Fruit fly (Drosophila melanogaster) whole organism, embryonic: ENCODE measurements around the gene dbf.

Source experiments
- Aef1 ChIP-seq: fragments of 200-800 bp; sonication (Bioruptor generic); IDR thresholded peaks from 3 replicates; pipeline ENCODE4 v1.3.6; 2022; ENCODE audit warnings: missing biosample characterization, missing genetic modification characterization
- Atf6 ChIP-seq: fragments of 200-800 bp; sonication (Bioruptor generic); IDR thresholded peaks from 2 replicates; pipeline ENCODE4 v1.3.6; 2022; ENCODE audit warnings: missing biosample characterization, missing genetic modification characterization
- CG10431 ChIP-seq: fragments of 200-800 bp; sonication (Bioruptor generic); optimal IDR thresholded peaks from 3 replicates; lab custom pipeline; 2018; ENCODE audit warnings: missing biosample characterization, mild to moderate bottlenecking, missing genetic modification characterization
- CG12299 ChIP-seq: fragments of 200-800 bp; sonication (Bioruptor generic); optimal IDR thresholded peaks from 2 replicates; lab custom pipeline; 2018; ENCODE audit warnings: missing biosample characterization, mild to moderate bottlenecking, missing genetic modification characterization
- CG12659 ChIP-seq: fragments of 200-800 bp; sonication (Bioruptor generic); optimal IDR thresholded peaks from 3 replicates; lab custom pipeline; 2017; ENCODE audit warnings: mild to moderate bottlenecking, missing biosample characterization, missing genetic modification reagents, missing genetic modification characterization
- CG12769 ChIP-seq: fragments of 200-800 bp; sonication (Bioruptor generic); optimal IDR thresholded peaks from 2 replicates; lab custom pipeline; 2019; ENCODE audit warnings: missing biosample characterization, mild to moderate bottlenecking, missing genetic modification characterization, moderate library complexity
- CG13296 ChIP-seq: fragments of 200-800 bp; sonication (Bioruptor generic); optimal IDR thresholded peaks from 3 replicates; lab custom pipeline; 2018; ENCODE audit warnings: missing biosample characterization, mild to moderate bottlenecking, missing genetic modification characterization
- CG15269 ChIP-seq: fragments of 200-800 bp; sonication (Bioruptor generic); optimal IDR thresholded peaks from 2 replicates; lab custom pipeline; 2018; ENCODE audit warnings: missing biosample characterization, mild to moderate bottlenecking, missing genetic modification characterization, moderate library complexity
- CG17802 ChIP-seq: fragments of 200-800 bp; sonication (Bioruptor generic); optimal IDR thresholded peaks from 2 replicates; lab custom pipeline; 2018; ENCODE audit warnings: missing biosample characterization, mild to moderate bottlenecking, missing genetic modification characterization, moderate library complexity
- CG1792 ChIP-seq: fragments of 200-800 bp; sonication (Bioruptor generic); optimal IDR thresholded peaks from 2 replicates; lab custom pipeline; 2016; ENCODE audit warnings: missing biosample characterization, missing genetic modification characterization
- CG2116 ChIP-seq: fragments of 200-800 bp; sonication (Bioruptor generic); optimal IDR thresholded peaks from 3 replicates; lab custom pipeline; 2018; ENCODE audit warnings: missing biosample characterization, mild to moderate bottlenecking, missing genetic modification characterization
- CG31441 ChIP-seq: fragments of 200-800 bp; sonication (Bioruptor generic); IDR thresholded peaks from 2 replicates; pipeline ENCODE4 v1.3.6; 2022; ENCODE audit warnings: missing biosample characterization, missing genetic modification characterization
- CG5180 ChIP-seq: fragments of 200-800 bp; sonication (Bioruptor generic); optimal IDR thresholded peaks from 3 replicates; lab custom pipeline; 2017; ENCODE audit warnings: missing biosample characterization, missing genetic modification characterization, mild to moderate bottlenecking, moderate library complexity, missing genetic modification reagents
- CG6175 ChIP-seq: fragments of 200-800 bp; sonication (Bioruptor generic); IDR thresholded peaks from 3 replicates; pipeline ENCODE4 v1.3.6; 2022; ENCODE audit warnings: missing biosample characterization, missing genetic modification characterization
- CG6654 ChIP-seq: fragments of 200-800 bp; sonication (Bioruptor generic); optimal IDR thresholded peaks from 2 replicates; lab custom pipeline; 2017; ENCODE audit warnings: missing biosample characterization, mild to moderate bottlenecking, missing genetic modification characterization
- CG7556 ChIP-seq: fragments of 200-800 bp; sonication (Bioruptor generic); optimal IDR thresholded peaks from 2 replicates; lab custom pipeline; 2017; ENCODE audit warnings: missing biosample characterization, mild to moderate bottlenecking, missing genetic modification characterization
- CG7786 ChIP-seq: fragments of 200-800 bp; sonication (Bioruptor generic); optimal IDR thresholded peaks from 2 replicates; lab custom pipeline; 2016; ENCODE audit warnings: missing biosample characterization, missing genetic modification characterization
- CTCF ChIP-seq: fragments of 200-800 bp; sonication (Bioruptor generic); optimal IDR thresholded peaks from 2 replicates; lab custom pipeline; 2017; ENCODE audit warnings: missing biosample characterization, mild to moderate bottlenecking, missing genetic modification characterization, moderate library complexity
- Elba2 ChIP-seq: fragments of 200-800 bp; sonication (Bioruptor generic); optimal IDR thresholded peaks from 3 replicates; lab custom pipeline; 2016; ENCODE audit warnings: missing biosample characterization, missing genetic modification characterization
- Fer2 ChIP-seq: fragments of 200-800 bp; sonication (Bioruptor generic); optimal IDR thresholded peaks from 2 replicates; lab custom pipeline; 2018; ENCODE audit warnings: missing biosample characterization, mild to moderate bottlenecking, missing genetic modification characterization, moderate library complexity
- HLHmδ ChIP-seq: fragments of 200-800 bp; sonication (Bioruptor generic); optimal IDR thresholded peaks from 2 replicates; lab custom pipeline; 2018; ENCODE audit warnings: missing biosample characterization, mild to moderate bottlenecking, missing genetic modification characterization, moderate library complexity
- Hey ChIP-seq: fragments of 200-800 bp; sonication (Bioruptor generic); optimal IDR thresholded peaks from 3 replicates; lab custom pipeline; 2018; ENCODE audit warnings: missing biosample characterization, mild to moderate bottlenecking, missing genetic modification characterization
- Lpt ChIP-seq: fragments of >200 bp; optimal IDR thresholded peaks from 2 replicates; lab custom pipeline; 2018; ENCODE audit warnings: missing biosample characterization, missing genetic modification characterization
- MTF-1 ChIP-seq: fragments of 200-800 bp; sonication (Bioruptor generic); optimal IDR thresholded peaks from 2 replicates; lab custom pipeline; 2018; ENCODE audit warnings: missing biosample characterization, mild to moderate bottlenecking, missing genetic modification characterization, borderline replicate concordance
- Nf-YC ChIP-seq: fragments of 200-800 bp; optimal IDR thresholded peaks from 3 replicates; lab custom pipeline; 2019; ENCODE audit warnings: missing biosample characterization, mild to moderate bottlenecking, missing genetic modification characterization, moderate library complexity
- Rfx ChIP-seq: fragments of 200-800 bp; sonication (Bioruptor generic); IDR thresholded peaks from 2 replicates; pipeline ENCODE4 v1.3.6; 2022; ENCODE audit warnings: missing biosample characterization, missing genetic modification characterization
- Tbp ChIP-seq: fragments of >200 bp; optimal IDR thresholded peaks from 2 replicates; lab custom pipeline; 2018; ENCODE audit warnings: missing biosample characterization, missing genetic modification characterization
- Trl ChIP-seq, 3 experiments: fragments of >200 bp in 2 of 3; fragments of 200-800 bp in 1 of 3; sonication (Bioruptor generic) in 1 of 3; optimal IDR thresholded peaks; 2 replicates in 1 of 3; 3 replicates in 2 of 3; lab custom pipeline; 2016 to 2017; ENCODE audit warnings: missing biosample characterization in 1 of 3, missing genetic modification characterization in 1 of 3
- YL-1 ChIP-seq: fragments of 200-800 bp; sonication (Bioruptor generic); optimal IDR thresholded peaks from 3 replicates; lab custom pipeline; 2017; ENCODE audit warnings: missing biosample characterization, mild to moderate bottlenecking, missing genetic modification characterization
- ac ChIP-seq: fragments of 200-800 bp; sonication (Bioruptor generic); optimal IDR thresholded peaks from 3 replicates; lab custom pipeline; 2017; ENCODE audit warnings: missing biosample characterization, mild to moderate bottlenecking, missing genetic modification characterization
- al ChIP-seq: fragments of 200-800 bp; sonication (Bioruptor generic); IDR thresholded peaks from 2 replicates; pipeline ENCODE4 v1.3.6; 2022; ENCODE audit warnings: missing biosample characterization, missing genetic modification characterization
- ato ChIP-seq: fragments of 200-800 bp; sonication (Bioruptor generic); IDR thresholded peaks from 2 replicates; pipeline ENCODE4 v1.3.6; 2022; ENCODE audit warnings: missing biosample characterization, missing genetic modification characterization; ENCODE audit not compliant: partially characterized antibody
- chinmo ChIP-seq: fragments of 200-800 bp; sonication (Bioruptor generic); IDR thresholded peaks from 4 replicates; pipeline ENCODE4 v1.3.6; 2022; ENCODE audit warnings: missing biosample characterization, missing genetic modification characterization; ENCODE audit not compliant: partially characterized antibody
- dan ChIP-seq: fragments of 200-800 bp; sonication (Bioruptor generic); IDR thresholded peaks from 2 replicates; pipeline ENCODE4 v1.3.6; 2022; ENCODE audit warnings: missing biosample characterization, missing genetic modification characterization
- disco-r ChIP-seq: fragments of 200-800 bp; sonication (Bioruptor generic); optimal IDR thresholded peaks from 2 replicates; lab custom pipeline; 2016; ENCODE audit warnings: missing biosample characterization, missing genetic modification characterization
- dmrt99B ChIP-seq: fragments of 200-800 bp; sonication (Bioruptor generic); optimal IDR thresholded peaks from 2 replicates; lab custom pipeline; 2018; ENCODE audit warnings: missing biosample characterization, mild to moderate bottlenecking, missing genetic modification characterization, moderate library complexity
- dysf ChIP-seq: fragments of 200-800 bp; sonication (Bioruptor generic); IDR thresholded peaks from 3 replicates; pipeline ENCODE4 v1.3.6; 2022; ENCODE audit warnings: missing biosample characterization, missing genetic modification characterization
- ftz-f1 ChIP-seq: fragments of 200-800 bp; sonication (Bioruptor generic); optimal IDR thresholded peaks from 2 replicates; lab custom pipeline; 2016; ENCODE audit warnings: missing biosample characterization, missing genetic modification characterization
- h ChIP-seq: fragments of >200 bp; optimal IDR thresholded peaks from 2 replicates; lab custom pipeline; 2017
- hb ChIP-seq: fragments of 200-800 bp; sonication (Bioruptor generic); IDR thresholded peaks from 3 replicates; pipeline ENCODE4 v1.3.6; 2022; ENCODE audit warnings: missing biosample characterization, missing genetic modification characterization; ENCODE audit not compliant: partially characterized antibody
- ken ChIP-seq: fragments of 200-800 bp; sonication (Bioruptor generic); IDR thresholded peaks from 3 replicates; pipeline ENCODE4 v1.3.6; 2022; ENCODE audit warnings: missing biosample characterization, missing genetic modification characterization
- lmd ChIP-seq: fragments of 200-800 bp; sonication (Bioruptor generic); IDR thresholded peaks from 2 replicates; pipeline ENCODE4 v1.3.6; 2022; ENCODE audit warnings: missing biosample characterization, missing genetic modification characterization
- mam ChIP-seq: fragments of 200-800 bp; sonication (Bioruptor generic); optimal IDR thresholded peaks from 3 replicates; lab custom pipeline; 2016; ENCODE audit warnings: missing biosample characterization, missing genetic modification characterization
- pnt ChIP-seq: fragments of 200-800 bp; sonication (Bioruptor generic); optimal IDR thresholded peaks from 3 replicates; lab custom pipeline; 2016; ENCODE audit warnings: missing biosample characterization, missing genetic modification characterization
- sd ChIP-seq: fragments of 200-800 bp; sonication (Bioruptor generic); optimal IDR thresholded peaks from 3 replicates; lab custom pipeline; 2018; ENCODE audit warnings: missing biosample characterization, mild to moderate bottlenecking, missing genetic modification characterization, moderate library complexity
- sens ChIP-seq: fragments of 200-800 bp; sonication (Bioruptor generic); peaks from one replicate; lab custom pipeline; 2016; ENCODE audit warnings: missing biosample characterization, missing genetic modification characterization
- sima ChIP-seq: fragments of 200-800 bp; sonication (Bioruptor generic); optimal IDR thresholded peaks from 2 replicates; lab custom pipeline; 2016; ENCODE audit warnings: missing biosample characterization, missing genetic modification characterization
- sqz ChIP-seq: fragments of 200-800 bp; sonication (Bioruptor generic); optimal IDR thresholded peaks from 3 replicates; lab custom pipeline; 2018; ENCODE audit warnings: missing biosample characterization, mild to moderate bottlenecking, missing genetic modification characterization

dbf gene

DNA sequence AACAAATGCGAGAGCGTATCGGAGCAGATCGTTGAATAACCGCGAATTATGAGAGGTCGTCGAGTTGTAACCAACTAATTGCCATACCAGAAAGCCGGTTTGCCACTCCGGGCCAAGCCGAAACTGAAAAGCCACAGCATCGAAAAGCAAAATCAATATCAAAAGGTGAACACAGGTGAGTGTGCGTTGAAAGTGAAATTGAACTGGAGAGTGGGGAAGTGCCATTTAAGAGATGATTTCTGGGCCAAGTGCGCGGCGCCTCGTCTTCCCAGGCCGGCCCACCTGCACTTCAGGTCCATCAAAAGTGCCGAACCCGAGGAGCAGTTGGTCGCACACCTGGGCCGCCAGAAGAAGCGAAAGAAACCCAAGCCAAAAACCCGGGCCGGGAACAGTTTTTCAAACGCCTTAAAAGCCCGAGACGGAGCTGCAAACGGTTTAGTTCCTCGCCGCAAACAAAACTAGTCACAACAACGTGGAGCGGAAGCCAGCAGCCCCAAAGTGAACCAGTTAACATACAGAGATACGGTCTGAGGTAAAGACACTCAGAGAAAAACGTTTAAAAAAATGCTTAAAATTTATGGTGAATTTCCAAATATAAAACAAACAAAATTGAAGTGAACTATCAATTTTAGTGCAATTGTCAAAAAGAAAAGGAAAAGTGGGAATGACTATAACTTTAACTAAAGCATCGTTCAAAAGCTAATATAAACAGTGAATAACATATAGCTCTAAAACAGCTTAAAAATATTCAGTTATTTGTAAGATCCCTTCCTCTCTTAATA, 25.7 kb downstream of the dbf start, which contains the start of gene CG17104 (continued):
- TF ChIP-seq h (lab: Kevin White, UChicago) (no peak), mam (GFP tag; lab: Kevin White, UChicago) (peak; percentile 4), CG17802 (tag; lab: Kevin White, UChicago) (no peak), ac (GFP tag; lab: Kevin White, UChicago) (no peak), CG6654 (no peak), Lpt (no peak), CG6175 (GFP tag; lab: Robert Waterston, UW) (no peak), CG12299 (no peak), CG31441 (0 out of 2 replicates have a peak, but pooled peaks have one; percentile 13)

DNA sequence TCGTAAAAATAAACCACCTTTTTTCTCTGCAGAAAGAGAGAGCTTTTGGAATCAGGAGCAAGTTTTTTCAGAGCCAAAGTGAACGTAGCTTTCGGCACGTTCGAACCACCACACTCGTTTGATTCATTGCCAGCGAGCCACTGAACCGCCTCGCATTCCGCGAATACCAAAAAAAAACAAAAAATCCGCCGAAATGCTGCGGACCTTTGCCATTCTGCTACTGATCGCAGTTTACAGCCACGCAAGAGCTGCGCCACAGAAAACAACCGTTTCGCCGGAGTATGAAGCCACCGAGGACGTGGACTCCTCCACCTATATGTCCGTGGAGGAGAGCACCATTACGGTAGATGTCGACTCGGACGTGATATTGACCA, 26.3 kb downstream of the dbf start:
- TF ChIP-seq ftz-f1 (GFP tag; lab: Kevin White, UChicago) (no peak), ken (GFP tag; lab: Robert Waterston, UW) (0 out of 3 replicates have a peak, but pooled peaks have one; percentile 33), disco-r (GFP tag; lab: Kevin White, UChicago) (no peak), Aef1 (0 out of 3 replicates have a peak, but pooled peaks have one; percentile 0), pnt (no peak), CG5180 (GFP tag; lab: Kevin White, UChicago) (peak; percentile 47), dmrt99B (tag; lab: Kevin White, UChicago) (no peak), Trl (optimal IDR thresholded peaks at IDR 0.05; lab: Kevin White, UChicago) (peak in 1 of 2 experiments; percentile 7), Trl (GFP tag; optimal IDR thresholded peaks at IDR 0.05; lab: Kevin White, UChicago) (no peak), sens (peak; percentile 28), lmd (GFP tag; lab: Robert Waterston, UW) (no peak), sd (peak; percentile 92)

DNA sequence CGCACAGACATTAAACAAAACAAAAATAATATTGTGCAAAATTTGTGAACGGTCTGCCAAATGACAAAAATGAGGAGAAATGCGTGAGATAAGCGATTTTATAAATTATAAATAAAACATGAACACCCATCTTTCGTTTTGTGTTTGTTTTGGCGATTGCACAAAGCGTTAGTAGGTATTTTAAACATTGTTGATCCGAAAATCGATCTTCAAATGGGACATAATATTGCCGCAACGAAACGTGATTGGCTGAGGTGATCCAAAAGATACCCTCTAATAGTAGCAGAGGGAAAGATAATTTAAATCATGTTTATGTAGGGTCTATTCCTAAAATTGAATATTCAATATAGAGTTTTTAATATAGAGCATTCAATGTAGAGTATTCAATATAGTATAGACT, 28.2 kb downstream of the dbf start:
- no peak for TF ChIP-seq Nf-YC (tag; lab: Kevin White, UChicago)
- no peak for TF ChIP-seq Elba2 (GFP tag; lab: Kevin White, UChicago)
- no peak for TF ChIP-seq CG7556 (GFP tag; lab: Kevin White, UChicago)
- TF ChIP-seq sqz = no peak
- TF ChIP-seq CG13296 (GFP tag; lab: Kevin White, UChicago) = no peak
- no peak for TF ChIP-seq MTF-1 (GFP tag; lab: Kevin White, UChicago)
- TF ChIP-seq Tbp = no peak
- no peak for TF ChIP-seq CTCF (GFP tag; lab: Kevin White, UChicago)
- TF ChIP-seq Atf6 = peak; percentile 15; the same call in 1 of the 2 replicates
- no peak for TF ChIP-seq CG12659 (GFP tag; lab: Kevin White, UChicago)
- TF ChIP-seq dan (GFP tag; lab: Robert Waterston, UW) = no peak
- no peak for TF ChIP-seq Fer2
- TF ChIP-seq CG2116 (GFP tag; lab: Kevin White, UChicago) = no peak
- TF ChIP-seq sima (GFP tag; lab: Kevin White, UChicago) = no peak
- no peak for TF ChIP-seq hb
- no peak for TF ChIP-seq CG1792 (GFP tag; lab: Kevin White, UChicago)
- no peak for TF ChIP-seq ato
- TF ChIP-seq dysf (GFP tag; lab: Robert Waterston, UW) = no peak
- TF ChIP-seq CG12769 = no peak
- no peak for TF ChIP-seq CG7786 (GFP tag; lab: Kevin White, UChicago)
- no peak for TF ChIP-seq CG10431 (GFP tag; lab: Kevin White, UChicago)
- TF ChIP-seq chinmo (GFP tag; lab: Robert Waterston, UW) = no peak
- peak; percentile 22; the same call in 1 of the 2 replicates for TF ChIP-seq Rfx (GFP tag; lab: Robert Waterston, UW)
- no peak for TF ChIP-seq YL-1
- TF ChIP-seq CG15269 (tag; lab: Kevin White, UChicago) = no peak
- 0 out of 2 replicates have a peak, but pooled peaks have one; percentile 15 for TF ChIP-seq al
- peak; percentile 12 for TF ChIP-seq dmrt99B (tag; lab: Kevin White, UChicago)
- TF ChIP-seq HLHmδ (GFP tag; lab: Kevin White, UChicago) = no peak
- TF ChIP-seq Hey = no peak
